Fruit fly (Drosophila melanogaster) ovary, adult (tissue): ENCODE data around the gene Ms.
A peak's percentile ranks its signal among the peaks of the same experiment; 100 is the strongest.

ENCODE experiments used
- CG17801 ChIP-seq: fragments of 200-800 bp; optimal IDR thresholded peaks from 2 replicates; lab custom pipeline; 2019; ENCODE audit warnings: missing biosample characterization, mild to moderate bottlenecking, missing genetic modification characterization, moderate library complexity; ENCODE audit not compliant: partially characterized antibody

Gene Ms

dm6 chr3R:24384952-24385351, 43.6 kb downstream of the Ms start, which contains the start of gene CG17780:
TSS of gene CG17780 (minus strand) at chr3R:24385052.
- no peak for TF ChIP-seq CG17801 (GFP tag; lab: Kevin White, UChicago)

- no peak for TF ChIP-seq CG17801 (GFP tag; lab: Kevin White, UChicago)
Measured at dm6 chr3R:24386434-24386833, 45.1 kb downstream of the Ms start.

- TF ChIP-seq CG17801 (GFP tag; lab: Kevin White, UChicago): no peak
Measured at dm6 chr3R:24390239-24390638, 48.9 kb downstream of the Ms start, which contains the start of the genes CG5768 and CG13615. TSS of gene CG5768 (minus strand) at chr3R:24390339. TSS of gene CG13615 (plus strand) at chr3R:24390518.

- TF ChIP-seq CG17801 (GFP tag; lab: Kevin White, UChicago): peak; percentile 47
Measured at dm6 chr3R:24392207-24392939, 51.0 kb downstream of the Ms start, which contains the start of gene CG13616. TSS of gene CG13616 (plus strand) at chr3R:24392889.
